Worm (Caenorhabditis elegans) whole organism, young adult: Measurements from ENCODE around the gene fmo-3.

Experiments
- T07F8.4 ChIP-seq: sonication (generic microtip); optimal IDR thresholded peaks from 2 replicates; lab custom pipeline; 2016; ENCODE audit warnings: mild to moderate bottlenecking, missing genetic modification characterization, moderate library complexity, missing compliant biosample characterization
- ama-1 ChIP-seq, 3 experiments: fragments of 150-350 bp in 1 of 3; sonication (generic microtip) in 2 of 3; optimal IDR thresholded peaks; 2 replicates each; lab custom pipeline; 2014 to 2018; ENCODE audit warnings: missing biosample characterization in 2 of 3, missing genetic modification characterization in 2 of 3, missing genetic modification reagents in 2 of 3
- bed-2 ChIP-seq: fragments of 200-800 bp; sonication (Bioruptor generic); IDR thresholded peaks from 2 replicates; pipeline ENCODE4 v1.3.6; 2022; ENCODE audit warnings: missing genetic modification reagents, missing genetic modification characterization, missing compliant biosample characterization
- ceh-79 ChIP-seq: sonication (generic microtip); optimal IDR thresholded peaks from 2 replicates; lab custom pipeline; 2017; ENCODE audit warnings: mild to moderate bottlenecking, missing genetic modification characterization, missing compliant biosample characterization
- dpff-1 ChIP-seq: sonication (generic microtip); optimal IDR thresholded peaks from 2 replicates; lab custom pipeline; 2017; ENCODE audit warnings: mild to moderate bottlenecking, missing genetic modification characterization, missing compliant biosample characterization
- lin-35 ChIP-seq, 3 experiments: fragments of 150-350 bp in 2 of 3; sonication (generic microtip) in 1 of 3; optimal IDR thresholded peaks; 2 replicates each; lab custom pipeline; 2014 to 2018; ENCODE audit warnings: missing biosample characterization in 3 of 3, missing genetic modification characterization in 3 of 3, missing genetic modification reagents in 3 of 3
- mcd-1 ChIP-seq: fragments of 200-800 bp; sonication (Bioruptor generic); IDR thresholded peaks from 2 replicates; pipeline ENCODE4 v1.3.6; 2022; ENCODE audit warnings: missing genetic modification reagents, missing genetic modification characterization, missing compliant biosample characterization
- pbrm-1 ChIP-seq: fragments of 200-800 bp; sonication (Bioruptor generic); IDR thresholded peaks from 2 replicates; pipeline ENCODE4 v1.3.6; 2022; ENCODE audit warnings: missing genetic modification reagents, missing genetic modification characterization, missing compliant biosample characterization
- snpc-4 ChIP-seq, 5 experiments: fragments of 150-350 bp in 1 of 5; sonication (generic microtip) in 4 of 5; optimal IDR thresholded peaks; 2 replicates each; lab custom pipeline; 2014 to 2018; ENCODE audit warnings: missing genetic modification characterization in 5 of 5, missing biosample characterization in 3 of 5, antibody characterized with exemption in 2 of 5, mild to moderate bottlenecking in 2 of 5, missing compliant biosample characterization in 2 of 5, missing genotype in 2 of 5, moderate library complexity in 2 of 5, missing genetic modification reagents in 1 of 5
- unc-62 ChIP-seq: fragments of 150-350 bp; optimal IDR thresholded peaks from 2 replicates; lab custom pipeline; 2014; ENCODE audit warnings: missing biosample characterization, missing genetic modification reagents, missing genetic modification characterization
- xnd-1 ChIP-seq: sonication (generic microtip); optimal IDR thresholded peaks from 2 replicates; lab custom pipeline; 2016; ENCODE audit warnings: missing genotype, missing genetic modification reagents, missing genetic modification characterization, missing compliant biosample characterization

- no peak for TF ChIP-seq ama-1 (optimal IDR thresholded peaks at IDR 0.05; lab: Kevin White, UChicago)
- TF ChIP-seq ama-1 (GFP tag; optimal IDR thresholded peaks at IDR 0.05; lab: Kevin White, UChicago) = no peak
- peak; percentile 72 for TF ChIP-seq mcd-1 (GFP tag; lab: Robert Waterston, UW)
- TF ChIP-seq unc-62 (GFP tag; lab: Kevin White, UChicago) = no peak
- TF ChIP-seq pbrm-1 (GFP tag; lab: Robert Waterston, UW) = peak; percentile 79
- TF ChIP-seq snpc-4 (GFP tag; optimal IDR thresholded peaks at IDR 0.05; lab: Kevin White, UChicago) = no peak
- peak in 2 of 4 experiments; percentile 26 to 30 for TF ChIP-seq snpc-4 (tag; optimal IDR thresholded peaks at IDR 0.05; lab: Kevin White, UChicago)
- no peak for TF ChIP-seq bed-2 (GFP tag; lab: Robert Waterston, UW)
- TF ChIP-seq dpff-1 (tag; lab: Kevin White, UChicago) = no peak
- TF ChIP-seq ceh-79 (tag; lab: Kevin White, UChicago) = no peak
- no peak for TF ChIP-seq xnd-1 (tag; lab: Kevin White, UChicago)
- no peak for TF ChIP-seq T07F8.4 (tag; lab: Kevin White, UChicago)
- TF ChIP-seq lin-35 (GFP tag; optimal IDR thresholded peaks at IDR 0.05; lab: Kevin White, UChicago) = peak in 1 of 3 experiments; percentile 63
These were observed 25.7 kb downstream of the fmo-3 start for ce11 chrIII:10720170-10720569.
